Fruit fly (Drosophila melanogaster): Measurements from ENCODE around the gene CG4598.

Gene CG4598

DNA sequence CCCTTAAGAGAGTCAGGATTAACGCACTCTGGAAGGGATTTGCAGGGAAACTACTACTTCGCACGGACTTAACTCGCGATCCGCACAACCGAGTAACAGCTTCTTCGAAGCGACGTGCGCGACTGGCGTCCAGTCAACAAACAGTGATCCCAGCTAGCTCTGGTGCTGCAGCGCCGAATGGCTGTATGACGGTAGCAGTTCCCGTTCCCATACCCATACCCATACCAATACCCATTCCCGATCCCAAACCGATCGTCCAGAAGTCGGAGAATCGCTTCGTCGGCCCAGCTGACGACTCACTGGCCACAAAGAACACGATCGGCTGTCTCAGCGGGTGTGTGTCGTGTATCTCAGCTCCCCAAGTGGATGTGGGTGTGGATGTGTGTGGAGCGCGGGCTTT lies 28.8 kb downstream of the CG4598 start, which contains the start of gene CG5853 (continued):
- TF ChIP-seq disco-r (GFP tag; optimal IDR thresholded peaks at IDR 0.05) (no peak), CG6254 (GFP tag; optimal IDR thresholded peaks at IDR 0.05) (no peak), GATAe (GFP tag; conservative IDR thresholded peaks at IDR 0.05) (no peak; the same call in 1 of the 2 replicates), emc (GFP tag; optimal IDR thresholded peaks at IDR 0.05) (no peak), Doc2 (GFP tag; IDR thresholded peaks at IDR 0.05) (no peak), CG2712 (tag; optimal IDR thresholded peaks at IDR 0.05) (no peak), CG17829 (tag; optimal IDR thresholded peaks at IDR 0.05) (no peak), Blimp-1 (GFP tag; optimal IDR thresholded peaks at IDR 0.05) (no peak), Atf-2 (GFP tag; optimal IDR thresholded peaks at IDR 0.05) (no peak), BtbVII (GFP tag; optimal IDR thresholded peaks at IDR 0.05) (no peak), repo (GFP tag; optimal IDR thresholded peaks at IDR 0.05) (no peak), dpn (GFP tag; optimal IDR thresholded peaks at IDR 0.05) (no peak), CG3281 (GFP tag; optimal IDR thresholded peaks at IDR 0.05) (no peak), unc-4 (GFP tag; IDR thresholded peaks at IDR 0.05; ENCODE audit: partially characterized antibody) (no peak), Oli (tag; optimal IDR thresholded peaks at IDR 0.05) (no peak), pfk (GFP tag; optimal IDR thresholded peaks at IDR 0.05) (no peak), Side (GFP tag; optimal IDR thresholded peaks at IDR 0.05) (no peak), hbn (GFP tag; IDR thresholded peaks at IDR 0.05; ENCODE audit: partially characterized antibody) (no peak), CG4617 (GFP tag; optimal IDR thresholded peaks at IDR 0.05; ENCODE audit: borderline replicate concordance) (no peak)

- no peak for TF ChIP-seq H15 (GFP tag; IDR thresholded peaks at IDR 0.05)
- no peak for TF ChIP-seq klu (GFP tag; IDR thresholded peaks at IDR 0.05)
- TF ChIP-seq CG15269 (tag; optimal IDR thresholded peaks at IDR 0.05) = peak; percentile 18
- TF ChIP-seq fd96Cb (tag; optimal IDR thresholded peaks at IDR 0.05) = no peak
- no peak for TF ChIP-seq CG1233 (GFP tag; optimal IDR thresholded peaks at IDR 0.05)
- TF ChIP-seq lmd (GFP tag; IDR thresholded peaks at IDR 0.05) = no peak
- TF ChIP-seq Doc3 (GFP tag; IDR thresholded peaks at IDR 0.05; ENCODE audit: partially characterized antibody) = no peak
- no peak for TF ChIP-seq fd3F (GFP tag; optimal IDR thresholded peaks at IDR 0.05)
- no peak for TF ChIP-seq onecut (GFP tag; IDR thresholded peaks at IDR 0.05)
- TF ChIP-seq CG17361 (GFP tag; IDR thresholded peaks at IDR 0.05) = peak; percentile 22; the same call in 1 of the 3 replicates
- no peak for TF ChIP-seq fd64A (GFP tag; optimal IDR thresholded peaks at IDR 0.05)
- no peak for TF ChIP-seq CG10209 (GFP tag; optimal IDR thresholded peaks at IDR 0.05)
- TF ChIP-seq sd (tag; optimal IDR thresholded peaks at IDR 0.05) = peak; percentile 88
- TF ChIP-seq Six4 (GFP tag; optimal IDR thresholded peaks at IDR 0.05) = no peak
- no peak for TF ChIP-seq crol (GFP tag; IDR thresholded peaks at IDR 0.05)
- TF ChIP-seq so (GFP tag; IDR thresholded peaks at IDR 0.05) = no peak
- no peak for TF ChIP-seq CG12942 (GFP tag; optimal IDR thresholded peaks at IDR 0.05)
- no peak for TF ChIP-seq CG8765 (GFP tag; IDR thresholded peaks at IDR 0.05)
- no peak for TF ChIP-seq salm (tag; optimal IDR thresholded peaks at IDR 0.05)
- no peak for TF ChIP-seq lola (GFP tag; optimal IDR thresholded peaks at IDR 0.05)
- TF ChIP-seq Fer2 (tag; optimal IDR thresholded peaks at IDR 0.05) = no peak
- no peak for TF ChIP-seq CG3163 (GFP tag; optimal IDR thresholded peaks at IDR 0.05)
- no peak for TF ChIP-seq CG6654 (GFP tag; optimal IDR thresholded peaks at IDR 0.05)
- TF ChIP-seq CG8944 (GFP tag; optimal IDR thresholded peaks at IDR 0.05) = no peak
- TF ChIP-seq Nf-YC (tag; optimal IDR thresholded peaks at IDR 0.05) = no peak
- TF ChIP-seq CG10267 (tag; optimal IDR thresholded peaks at IDR 0.05) = no peak
- TF ChIP-seq CG6175 (GFP tag; IDR thresholded peaks at IDR 0.05) = no peak
- TF ChIP-seq CG14441 (GFP tag; IDR thresholded peaks at IDR 0.05) = peak; percentile 30; the same call in 1 of the 2 replicates
- TF ChIP-seq Ravus (GFP tag; IDR thresholded peaks at IDR 0.05) = no peak
- peak; percentile 5 for TF ChIP-seq gem (tag; optimal IDR thresholded peaks at IDR 0.05)
- no peak for TF ChIP-seq CG16863 (GFP tag; optimal IDR thresholded peaks at IDR 0.05)
These were observed 29.5 kb downstream of the CG4598 start for dm6 chr2L:9947738-9948519.

All from whole organism, embryonic.